Worm (Caenorhabditis elegans) whole organism, young adult: ENCODE data around the gene teg-1.

Source experiments
- B0019.2 ChIP-seq: fragments of 200-800 bp; sonication (Bioruptor generic); conservative IDR thresholded peaks from 2 replicates; pipeline ENCODE4 v1.3.6; 2022; ENCODE audit warnings: missing genetic modification reagents, missing genetic modification characterization, missing compliant biosample characterization
- B0336.3 ChIP-seq: fragments of 200-800 bp; sonication (Bioruptor generic); IDR thresholded peaks from 2 replicates; pipeline ENCODE4 v1.3.6; 2022; ENCODE audit warnings: missing genetic modification characterization, missing compliant biosample characterization
- F10E7.11 ChIP-seq: sonication (generic microtip); optimal IDR thresholded peaks from 2 replicates; lab custom pipeline; 2017; ENCODE audit warnings: mild to moderate bottlenecking, missing genetic modification characterization, moderate library complexity, missing compliant biosample characterization
- F23B12.7 ChIP-seq: sonication (generic microtip); optimal IDR thresholded peaks from 2 replicates; lab custom pipeline; 2017; ENCODE audit warnings: missing genetic modification characterization, mild to moderate bottlenecking, missing compliant biosample characterization, antibody characterized with exemption, moderate library complexity; ENCODE audit not compliant: insufficient read depth
- K11D2.4 ChIP-seq: fragments of 200-800 bp; sonication (Bioruptor generic); IDR thresholded peaks from 2 replicates; pipeline ENCODE4 v1.3.6; 2022; ENCODE audit warnings: missing genetic modification reagents, missing genetic modification characterization, missing compliant biosample characterization
- T07F8.4 ChIP-seq: sonication (generic microtip); optimal IDR thresholded peaks from 2 replicates; lab custom pipeline; 2016; ENCODE audit warnings: mild to moderate bottlenecking, missing genetic modification characterization, moderate library complexity, missing compliant biosample characterization
- Y56A3A.18 ChIP-seq: fragments of 200-800 bp; sonication (Bioruptor generic); IDR thresholded peaks from 2 replicates; pipeline ENCODE4 v1.3.6; 2022; ENCODE audit warnings: missing genetic modification reagents, missing genetic modification characterization, missing compliant biosample characterization
- Y79H2A.3 ChIP-seq: fragments of 200-800 bp; sonication (Bioruptor generic); conservative IDR thresholded peaks from 2 replicates; pipeline ENCODE4 v1.3.6; 2022; ENCODE audit warnings: missing genetic modification reagents, missing genetic modification characterization, missing compliant biosample characterization
- aptf-2 ChIP-seq: fragments of 200-800 bp; sonication (Bioruptor generic); conservative IDR thresholded peaks from 2 replicates; pipeline ENCODE4 v1.3.6; 2022; ENCODE audit warnings: missing genetic modification reagents, missing genetic modification characterization, missing compliant biosample characterization
- bed-1 ChIP-seq: fragments of 200-800 bp; sonication (Bioruptor generic); IDR thresholded peaks from 2 replicates; pipeline ENCODE4 v1.3.6; 2022; ENCODE audit warnings: missing genetic modification reagents, missing genetic modification characterization, missing compliant biosample characterization
- cebp-2 ChIP-seq: fragments of 200-800 bp; sonication (Bioruptor generic); IDR thresholded peaks from 2 replicates; pipeline ENCODE4 v1.3.6; 2022; ENCODE audit warnings: missing genetic modification characterization, missing compliant biosample characterization
- ceh-27 ChIP-seq: fragments of 200-800 bp; sonication (Bioruptor generic); optimal IDR thresholded peaks from 2 replicates; lab custom pipeline; 2018; ENCODE audit warnings: mild to moderate bottlenecking, missing genetic modification characterization, moderate library complexity, missing compliant biosample characterization
- chd-7 ChIP-seq: sonication (generic microtip); optimal IDR thresholded peaks from 2 replicates; lab custom pipeline; 2016; ENCODE audit warnings: mild to moderate bottlenecking, missing genetic modification characterization, moderate library complexity, missing compliant biosample characterization
- ets-4 ChIP-seq: fragments of 200-800 bp; sonication (Bioruptor generic); optimal IDR thresholded peaks from 2 replicates; lab custom pipeline; 2018; ENCODE audit warnings: mild to moderate bottlenecking, missing genetic modification characterization, missing compliant biosample characterization
- gei-17 ChIP-seq: fragments of 200-800 bp; sonication (Bioruptor generic); optimal IDR thresholded peaks from 2 replicates; lab custom pipeline; 2018; ENCODE audit warnings: mild to moderate bottlenecking, missing genetic modification characterization, missing compliant biosample characterization
- hlh-12 ChIP-seq: sonication (generic microtip); optimal IDR thresholded peaks from 2 replicates; lab custom pipeline; 2016; ENCODE audit warnings: missing genetic modification characterization, missing compliant biosample characterization
- hmg-1.2 ChIP-seq: fragments of 200-800 bp; sonication (Bioruptor generic); IDR thresholded peaks from 2 replicates; pipeline ENCODE4 v1.3.6; 2022; ENCODE audit warnings: missing genetic modification reagents, missing genetic modification characterization, missing compliant biosample characterization
- let-526 ChIP-seq: fragments of 200-800 bp; sonication (Bioruptor generic); IDR thresholded peaks from 2 replicates; pipeline ENCODE4 v1.3.6; 2022; ENCODE audit warnings: missing genetic modification reagents, missing genetic modification characterization, missing compliant biosample characterization
- lin-54 ChIP-seq: fragments of 200-800 bp; sonication (Bioruptor generic); optimal IDR thresholded peaks from 2 replicates; lab custom pipeline; 2018; ENCODE audit warnings: mild to moderate bottlenecking, missing genetic modification characterization, missing compliant biosample characterization
- madf-3 ChIP-seq: fragments of 200-800 bp; sonication (Bioruptor generic); IDR thresholded peaks from 2 replicates; pipeline ENCODE4 v1.3.6; 2022; ENCODE audit warnings: missing genetic modification reagents, missing genetic modification characterization, missing compliant biosample characterization
- madf-6 ChIP-seq: fragments of 200-800 bp; sonication (Bioruptor generic); IDR thresholded peaks from 2 replicates; pipeline ENCODE4 v1.3.6; 2022; ENCODE audit warnings: missing genetic modification reagents, missing genetic modification characterization, missing compliant biosample characterization
- nhr-120 ChIP-seq: fragments of 200-800 bp; sonication (Bioruptor generic); IDR thresholded peaks from 2 replicates; pipeline ENCODE4 v1.3.6; 2022; ENCODE audit warnings: missing genetic modification characterization, missing compliant biosample characterization
- nhr-27 ChIP-seq: fragments of 200-800 bp; sonication (Bioruptor generic); optimal IDR thresholded peaks from 2 replicates; lab custom pipeline; 2018; ENCODE audit warnings: mild to moderate bottlenecking, missing genetic modification characterization, moderate library complexity, missing compliant biosample characterization
- nhr-80 ChIP-seq: sonication (generic microtip); optimal IDR thresholded peaks from 2 replicates; lab custom pipeline; 2016; ENCODE audit warnings: missing genetic modification characterization, missing compliant biosample characterization
- pbrm-1 ChIP-seq: fragments of 200-800 bp; sonication (Bioruptor generic); IDR thresholded peaks from 2 replicates; pipeline ENCODE4 v1.3.6; 2022; ENCODE audit warnings: missing genetic modification reagents, missing genetic modification characterization, missing compliant biosample characterization
- pha-4 ChIP-seq: fragments of 150-350 bp; sonication (generic microtip); optimal IDR thresholded peaks from 2 replicates; lab custom pipeline; 2014; ENCODE audit warnings: missing biosample characterization, missing genetic modification reagents, missing genetic modification characterization
- repo-1 ChIP-seq: sonication (generic microtip); optimal IDR thresholded peaks from 2 replicates; lab custom pipeline; 2017; ENCODE audit warnings: mild to moderate bottlenecking, missing genetic modification characterization, missing compliant biosample characterization
- snpc-4 ChIP-seq, 5 experiments: fragments of 150-350 bp in 1 of 5; sonication (generic microtip) in 4 of 5; optimal IDR thresholded peaks; 2 replicates each; lab custom pipeline; 2014 to 2018; ENCODE audit warnings: missing genetic modification characterization in 5 of 5, missing biosample characterization in 3 of 5, antibody characterized with exemption in 2 of 5, mild to moderate bottlenecking in 2 of 5, missing compliant biosample characterization in 2 of 5, missing genotype in 2 of 5, moderate library complexity in 2 of 5, missing genetic modification reagents in 1 of 5
- somi-1 ChIP-seq: fragments of 200-800 bp; sonication (Bioruptor generic); optimal IDR thresholded peaks from 2 replicates; lab custom pipeline; 2018; ENCODE audit warnings: mild to moderate bottlenecking, missing genetic modification characterization, missing compliant biosample characterization
- tbx-9 ChIP-seq: sonication (generic microtip); optimal IDR thresholded peaks from 2 replicates; lab custom pipeline; 2016; ENCODE audit warnings: borderline replicate concordance, missing genetic modification characterization, inconsistent platforms, missing compliant biosample characterization
- unc-130 ChIP-seq: sonication (generic microtip); optimal IDR thresholded peaks from 2 replicates; lab custom pipeline; 2016; ENCODE audit warnings: missing genetic modification reagents, missing genetic modification characterization, missing compliant biosample characterization
- zfh-2 ChIP-seq: fragments of 200-800 bp; sonication (Bioruptor generic); conservative IDR thresholded peaks from 2 replicates; pipeline ENCODE4 v1.3.6; 2022; ENCODE audit warnings: missing genetic modification reagents, missing genetic modification characterization, missing compliant biosample characterization
- ztf-22 ChIP-seq: fragments of 200-800 bp; sonication (Bioruptor generic); optimal IDR thresholded peaks from 2 replicates; lab custom pipeline; 2018; ENCODE audit warnings: mild to moderate bottlenecking, missing genetic modification characterization, moderate library complexity, missing compliant biosample characterization

The teg-1 gene

ce11 chrIII:11360156-11360555 is 42.1 kb upstream of the teg-1 start, which contains the start of gene T28D6.4 (continued):
- no peak for TF ChIP-seq snpc-4 (GFP tag; optimal IDR thresholded peaks at IDR 0.05; lab: Kevin White, UChicago)
- no peak for TF ChIP-seq snpc-4 (tag; optimal IDR thresholded peaks at IDR 0.05; lab: Kevin White, UChicago)
- TF ChIP-seq tbx-9 (tag; lab: Kevin White, UChicago), result no peak
- TF ChIP-seq, all 124 proteins: peak for 0

ce11 chrIII:11359422-11359821 is 41.4 kb upstream of the teg-1 start:
- TF ChIP-seq madf-3, result no peak
- no peak for TF ChIP-seq let-526 (GFP tag; lab: Robert Waterston, UW)
- no peak for TF ChIP-seq nhr-120 (GFP tag; lab: Robert Waterston, UW)
- TF ChIP-seq gei-17 (GFP tag; lab: Kevin White, UChicago), result no peak
- TF ChIP-seq hlh-12 (tag; lab: Kevin White, UChicago), result no peak
- no peak for TF ChIP-seq nhr-80 (tag; lab: Kevin White, UChicago)
- no peak for TF ChIP-seq F23B12.7 (tag; lab: Kevin White, UChicago)
- no peak for TF ChIP-seq madf-6 (GFP tag; lab: Robert Waterston, UW)
- no peak for TF ChIP-seq Y79H2A.3 (GFP tag; lab: Robert Waterston, UW)
- TF ChIP-seq snpc-4 (GFP tag; optimal IDR thresholded peaks at IDR 0.05; lab: Kevin White, UChicago), result no peak
- TF ChIP-seq snpc-4 (tag; optimal IDR thresholded peaks at IDR 0.05; lab: Kevin White, UChicago), result no peak
- TF ChIP-seq pbrm-1, result no peak
- TF ChIP-seq T07F8.4, result no peak
- TF ChIP-seq zfh-2, result no peak
- TF ChIP-seq ceh-27 (GFP tag; lab: Kevin White, UChicago), result no peak

ce11 chrIII:11358273-11358672 is 40.2 kb upstream of the teg-1 start:
- no peak for TF ChIP-seq aptf-2 (GFP tag; lab: Robert Waterston, UW)
- no peak for TF ChIP-seq bed-1 (GFP tag; lab: Robert Waterston, UW)
- TF ChIP-seq Y56A3A.18 (GFP tag; lab: Robert Waterston, UW), result no peak
- TF ChIP-seq repo-1, result no peak
- TF ChIP-seq snpc-4 (GFP tag; optimal IDR thresholded peaks at IDR 0.05; lab: Kevin White, UChicago), result no peak
- TF ChIP-seq snpc-4 (tag; optimal IDR thresholded peaks at IDR 0.05; lab: Kevin White, UChicago), result no peak
- TF ChIP-seq pha-4, result no peak
- TF ChIP-seq ztf-22, result no peak
- TF ChIP-seq nhr-27, result no peak
- no peak for TF ChIP-seq cebp-2 (GFP tag; lab: Robert Waterston, UW)
- TF ChIP-seq K11D2.4 (GFP tag; lab: Robert Waterston, UW), result no peak
- TF ChIP-seq B0336.3 (GFP tag; lab: Robert Waterston, UW), result no peak
- no peak for TF ChIP-seq lin-54 (GFP tag; lab: Kevin White, UChicago)
- no peak for TF ChIP-seq chd-7
- no peak for TF ChIP-seq B0019.2 (GFP tag; lab: Robert Waterston, UW)
- TF ChIP-seq ets-4 (GFP tag; lab: Kevin White, UChicago), result no peak

ce11 chrIII:11357418-11357817 is 39.4 kb upstream of the teg-1 start:
- TF ChIP-seq F10E7.11 (tag; lab: Kevin White, UChicago) (no peak), nhr-80 (tag; lab: Kevin White, UChicago) (peak; percentile 27), hmg-1.2 (GFP tag; lab: Robert Waterston, UW) (peak; percentile 71; the same call in 1 of the 2 replicates)

- TF ChIP-seq unc-130 (GFP tag; lab: Kevin White, UChicago), result no peak
- no peak for TF ChIP-seq somi-1 (GFP tag; lab: Kevin White, UChicago)
- TF ChIP-seq zfh-2, result 0 out of 2 replicates have a peak, but pooled peaks have one; percentile 6
- TF ChIP-seq nhr-120 (GFP tag; lab: Robert Waterston, UW), result no peak
- no peak for TF ChIP-seq B0019.2 (GFP tag; lab: Robert Waterston, UW)
Observed at ce11 chrIII:11355758-11356323, 37.8 kb upstream of the teg-1 start.
